Worm (Caenorhabditis elegans) whole organism, young adult: ENCODE measurements around the gene F53F4.12.

Experiments used
- bed-1 ChIP-seq: fragments of 200-800 bp; sonication (Bioruptor generic); IDR thresholded peaks from 2 replicates; pipeline ENCODE4 v1.3.6; 2022; ENCODE audit warnings: missing genetic modification reagents, missing genetic modification characterization, missing compliant biosample characterization
- hlh-12 ChIP-seq: sonication (generic microtip); optimal IDR thresholded peaks from 2 replicates; lab custom pipeline; 2016; ENCODE audit warnings: missing genetic modification characterization, missing compliant biosample characterization
- repo-1 ChIP-seq: sonication (generic microtip); optimal IDR thresholded peaks from 2 replicates; lab custom pipeline; 2017; ENCODE audit warnings: mild to moderate bottlenecking, missing genetic modification characterization, missing compliant biosample characterization
- tbx-9 ChIP-seq: sonication (generic microtip); optimal IDR thresholded peaks from 2 replicates; lab custom pipeline; 2016; ENCODE audit warnings: borderline replicate concordance, missing genetic modification characterization, inconsistent platforms, missing compliant biosample characterization

DNA sequence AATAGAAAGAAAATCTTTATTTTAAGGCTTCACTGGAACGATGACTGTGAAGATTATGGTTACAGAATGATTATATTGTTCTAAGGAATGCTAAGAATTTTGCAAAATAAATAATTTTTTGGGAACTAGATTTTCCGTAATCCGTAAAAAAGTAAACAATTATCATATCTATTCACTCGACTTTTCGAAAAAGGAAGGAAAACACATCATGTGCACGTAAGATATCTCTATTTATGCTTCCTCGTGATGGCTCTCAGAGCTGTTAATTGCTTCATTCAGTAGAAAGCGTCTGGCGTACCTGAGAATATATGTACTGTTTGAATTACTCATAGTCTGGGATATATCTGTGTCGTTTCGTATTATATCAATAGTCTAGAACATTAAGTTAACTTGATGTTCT, 6.1 kb upstream of the F53F4.12 start, which contains the start of gene srd-11:
- no peak for TF ChIP-seq tbx-9 (tag; lab: Kevin White, UChicago)
- no peak for TF ChIP-seq repo-1 (tag; lab: Kevin White, UChicago)
- no peak for TF ChIP-seq hlh-12
- TF ChIP-seq bed-1 (GFP tag; lab: Robert Waterston, UW) = no peak
